Worm (Caenorhabditis elegans) whole organism, mixed stage, embryonic: ENCODE data around the gene T14F9.2.

Experiments used
- blmp-1 ChIP-seq: fragments of 150-350 bp; optimal IDR thresholded peaks from 2 replicates; lab custom pipeline; 2014; ENCODE audit warnings: missing biosample characterization, missing genetic modification characterization
- lin-13 ChIP-seq: fragments of 150-350 bp; optimal IDR thresholded peaks from 2 replicates; lab custom pipeline; 2014; ENCODE audit warnings: missing biosample characterization, missing genetic modification characterization
- mls-2 ChIP-seq: sonication (generic microtip); optimal IDR thresholded peaks from 2 replicates; lab custom pipeline; 2016; ENCODE audit warnings: mild to moderate bottlenecking, missing genetic modification characterization, moderate library complexity, missing compliant biosample characterization
- nhr-12 ChIP-seq: fragments of 150-350 bp; optimal IDR thresholded peaks from 2 replicates; lab custom pipeline; 2014; ENCODE audit warnings: missing biosample characterization, missing genetic modification characterization

ce11 chrX:2203760-2204159 lies 30.4 kb upstream of the T14F9.2 start, which contains the start of gene T24C12.3:
- TF ChIP-seq lin-13 (tag; lab: Kevin White, UChicago) (no peak), mls-2 (no peak), nhr-12 (tag; lab: Kevin White, UChicago) (no peak), blmp-1 (no peak)
